Fruit fly (Drosophila melanogaster) whole organism: ENCODE measurements around the gene CG31955.

Experiments used
- CG8478 ChIP-seq: fragments of >200 bp; optimal IDR thresholded peaks from 2 replicates; lab custom pipeline; 2018; ENCODE audit warnings: inconsistent platforms
- Dll ChIP-seq: fragments of >200 bp; optimal IDR thresholded peaks from 2 replicates; lab custom pipeline; 2017
- EcR ChIP-seq, 2 experiments: fragments of >200 bp; optimal IDR thresholded peaks; 2 replicates each; lab custom pipeline; 2017; ENCODE audit warnings: missing biosample characterization in 2 of 2, missing genetic modification characterization in 2 of 2, missing genetic modification reagents in 2 of 2
- pan ChIP-seq: fragments of >200 bp; optimal IDR thresholded peaks from 2 replicates; lab custom pipeline; 2017
- psq ChIP-seq: fragments of >200 bp; optimal IDR thresholded peaks from 2 replicates; lab custom pipeline; 2017
- usp ChIP-seq: fragments of >200 bp; optimal IDR thresholded peaks from 2 replicates; lab custom pipeline; 2017; ENCODE audit warnings: missing biosample characterization, missing genetic modification characterization, mixed read lengths

- TF ChIP-seq psq (lab: Kevin White, UChicago): no peak
- TF ChIP-seq Dll (lab: Kevin White, UChicago): no peak
- no peak for TF ChIP-seq pan (lab: Kevin White, UChicago)
- TF ChIP-seq CG8478 (lab: Kevin White, UChicago): no peak
- no peak for TF ChIP-seq usp (GFP tag; lab: Kevin White, UChicago)
- TF ChIP-seq EcR (GFP tag; optimal IDR thresholded peaks at IDR 0.05; lab: Kevin White, UChicago): no peak
Observed at dm6 chr2L:3705438-3705921, 7.4 kb downstream of the CG31955 start, which contains the start of gene CG31778.
